Worm (Caenorhabditis elegans) whole organism, L1 larva: Measurements from ENCODE around the gene mltn-6.

Experiments
- C04F5.9 ChIP-seq: sonication (generic microtip); optimal IDR thresholded peaks from 2 replicates; lab custom pipeline; 2016; ENCODE audit warnings: missing genetic modification characterization, missing compliant biosample characterization
- C16A3.4 ChIP-seq: fragments of 150-350 bp; optimal IDR thresholded peaks from 2 replicates; lab custom pipeline; 2014; ENCODE audit warnings: missing biosample characterization, missing genetic modification characterization
- F16B12.6 ChIP-seq: fragments of 150-350 bp; optimal IDR thresholded peaks from 2 replicates; lab custom pipeline; 2014; ENCODE audit warnings: missing biosample characterization, missing genetic modification characterization
- Y116A8C.19 ChIP-seq: sonication (generic microtip); optimal IDR thresholded peaks from 2 replicates; lab custom pipeline; 2016; ENCODE audit warnings: missing compliant biosample characterization, missing genetic modification characterization, borderline replicate concordance
- aha-1 ChIP-seq: fragments of 150-350 bp; optimal IDR thresholded peaks from 2 replicates; lab custom pipeline; 2014; ENCODE audit warnings: missing biosample characterization, missing genetic modification characterization
- alr-1 ChIP-seq: fragments of 200-800 bp; sonication (Bioruptor generic); optimal IDR thresholded peaks from 2 replicates; lab custom pipeline; 2018; ENCODE audit warnings: borderline replicate concordance, mild to moderate bottlenecking, missing genetic modification characterization, missing compliant biosample characterization
- ama-1 ChIP-seq: fragments of 150-350 bp; optimal IDR thresholded peaks from 2 replicates; lab custom pipeline; 2014
- blmp-1 ChIP-seq: fragments of 150-350 bp; optimal IDR thresholded peaks from 2 replicates; lab custom pipeline; 2014; ENCODE audit warnings: missing biosample characterization, missing genetic modification characterization
- ceh-8 ChIP-seq: fragments of 200-800 bp; sonication (Bioruptor generic); optimal IDR thresholded peaks from 2 replicates; lab custom pipeline; 2018; ENCODE audit warnings: mild to moderate bottlenecking, missing genetic modification characterization, moderate library complexity, missing compliant biosample characterization
- ceh-88 ChIP-seq: fragments of 200-800 bp; sonication (Bioruptor generic); IDR thresholded peaks from 2 replicates; pipeline ENCODE4 v1.3.6; 2022; ENCODE audit warnings: missing genetic modification characterization, missing compliant biosample characterization
- ceh-90 ChIP-seq: sonication (generic microtip); optimal IDR thresholded peaks from 2 replicates; lab custom pipeline; 2016; ENCODE audit warnings: missing genetic modification characterization, missing compliant biosample characterization
- ces-1 ChIP-seq: fragments of 150-350 bp; optimal IDR thresholded peaks from 2 replicates; lab custom pipeline; 2014; ENCODE audit warnings: missing biosample characterization, missing genetic modification reagents, missing genetic modification characterization
- dsc-1 ChIP-seq: sonication (generic microtip); optimal IDR thresholded peaks from 2 replicates; lab custom pipeline; 2016; ENCODE audit warnings: mild to moderate bottlenecking, missing genetic modification characterization, missing compliant biosample characterization
- efl-1 ChIP-seq, 4 experiments: fragments of 150-350 bp; optimal IDR thresholded peaks in 3 of 4; peaks in 1 of 4; 1 replicate in 1 of 4; 2 replicates in 3 of 4; lab custom pipeline; 2014; ENCODE audit warnings: missing biosample characterization in 2 of 4, missing genetic modification characterization in 2 of 4, missing genetic modification reagents in 2 of 4
- egl-27 ChIP-seq, 2 experiments: fragments of 150-350 bp in 1 of 2; sonication (generic microtip); optimal IDR thresholded peaks; 3 replicates each; lab custom pipeline; 2017 to 2018; ENCODE audit warnings: missing biosample characterization in 2 of 2, missing genetic modification characterization in 2 of 2, missing genetic modification reagents in 2 of 2
- elt-2 ChIP-seq: sonication (generic microtip); optimal IDR thresholded peaks from 2 replicates; lab custom pipeline; 2016; ENCODE audit warnings: missing genetic modification characterization, mild to moderate bottlenecking, inconsistent platforms, missing compliant biosample characterization, missing genetic modification reagents
- elt-3 ChIP-seq, 6 experiments: fragments of 150-350 bp in 1 of 6; sonication (generic microtip); optimal IDR thresholded peaks; 2 replicates each; lab custom pipeline; 2017 to 2018; ENCODE audit warnings: missing biosample characterization in 6 of 6, missing genetic modification characterization in 6 of 6, inconsistent platforms in 1 of 6
- fkh-8 ChIP-seq: sonication (generic microtip); optimal IDR thresholded peaks from 2 replicates; lab custom pipeline; 2016; ENCODE audit warnings: mild to moderate bottlenecking, missing genetic modification characterization, missing compliant biosample characterization
- fos-1 ChIP-seq: fragments of 150-350 bp; optimal IDR thresholded peaks from 2 replicates; lab custom pipeline; 2014; ENCODE audit warnings: missing biosample characterization, missing genetic modification characterization
- hlh-4 ChIP-seq: sonication (generic microtip); optimal IDR thresholded peaks from 2 replicates; lab custom pipeline; 2016; ENCODE audit warnings: mild to moderate bottlenecking, missing genetic modification characterization, missing compliant biosample characterization
- hpl-2 ChIP-seq: fragments of 150-350 bp; optimal IDR thresholded peaks from 2 replicates; lab custom pipeline; 2014; ENCODE audit warnings: missing biosample characterization, missing genetic modification reagents, missing genetic modification characterization
- jun-1 ChIP-seq: fragments of 150-350 bp; optimal IDR thresholded peaks from 2 replicates; lab custom pipeline; 2014; ENCODE audit warnings: missing biosample characterization, missing genetic modification reagents, missing genetic modification characterization
- lin-15B ChIP-seq: fragments of 150-350 bp; sonication (generic microtip); optimal IDR thresholded peaks from 3 replicates; lab custom pipeline; 2014; ENCODE audit warnings: missing biosample characterization, missing genetic modification characterization
- lin-35 ChIP-seq, 2 experiments: fragments of 150-350 bp; optimal IDR thresholded peaks; 2 replicates each; lab custom pipeline; 2014; ENCODE audit warnings: missing biosample characterization in 2 of 2, missing genetic modification characterization in 2 of 2, missing genetic modification reagents in 2 of 2
- lin-39 ChIP-seq: fragments of 150-350 bp; optimal IDR thresholded peaks from 2 replicates; lab custom pipeline; 2014; ENCODE audit warnings: missing biosample characterization, missing genetic modification reagents, missing genetic modification characterization
- mab-9 ChIP-seq: fragments of 200-800 bp; sonication (Bioruptor generic); IDR thresholded peaks from 2 replicates; pipeline ENCODE4 v1.3.6; 2022; ENCODE audit warnings: missing genetic modification reagents, missing genetic modification characterization, missing compliant biosample characterization
- mdl-1 ChIP-seq, 2 experiments: fragments of 150-350 bp; optimal IDR thresholded peaks; 2 replicates each; lab custom pipeline; 2014 to 2017; ENCODE audit warnings: missing biosample characterization in 2 of 2, missing genetic modification characterization in 2 of 2, inconsistent platforms in 1 of 2
- nhr-11 ChIP-seq: fragments of 150-350 bp; optimal IDR thresholded peaks from 2 replicates; lab custom pipeline; 2014; ENCODE audit warnings: missing biosample characterization, missing genetic modification characterization
- nhr-12 ChIP-seq: sonication (generic microtip); optimal IDR thresholded peaks from 2 replicates; lab custom pipeline; 2017; ENCODE audit warnings: missing biosample characterization, missing genetic modification characterization
- nhr-28 ChIP-seq: fragments of 150-350 bp; optimal IDR thresholded peaks from 2 replicates; lab custom pipeline; 2014; ENCODE audit warnings: missing biosample characterization, missing genetic modification characterization
- nhr-47 ChIP-seq: sonication (generic microtip); optimal IDR thresholded peaks from 2 replicates; lab custom pipeline; 2016; ENCODE audit warnings: mild to moderate bottlenecking, missing genetic modification characterization, moderate library complexity, missing compliant biosample characterization
- nhr-71 ChIP-seq: sonication (generic microtip); optimal IDR thresholded peaks from 2 replicates; lab custom pipeline; 2016; ENCODE audit warnings: mild to moderate bottlenecking, missing genetic modification characterization, moderate library complexity, missing compliant biosample characterization
- nhr-76 ChIP-seq: sonication (generic microtip); optimal IDR thresholded peaks from 2 replicates; lab custom pipeline; 2017; ENCODE audit warnings: missing biosample characterization, missing genetic modification characterization
- nhr-77 ChIP-seq: fragments of 150-350 bp; optimal IDR thresholded peaks from 2 replicates; lab custom pipeline; 2014; ENCODE audit warnings: missing biosample characterization, missing genetic modification characterization
- pax-3 ChIP-seq: fragments of 200-800 bp; sonication (Bioruptor generic); optimal IDR thresholded peaks from 2 replicates; lab custom pipeline; 2018; ENCODE audit warnings: mild to moderate bottlenecking, missing genetic modification characterization, moderate library complexity, missing compliant biosample characterization
- pqm-1 ChIP-seq: sonication (generic microtip); optimal IDR thresholded peaks from 3 replicates; lab custom pipeline; 2017; ENCODE audit warnings: missing biosample characterization, missing genetic modification characterization
- snpc-4 ChIP-seq: fragments of 150-350 bp; optimal IDR thresholded peaks from 2 replicates; lab custom pipeline; 2014; ENCODE audit warnings: missing biosample characterization, missing genetic modification characterization
- sox-4 ChIP-seq: sonication (generic microtip); optimal IDR thresholded peaks from 2 replicates; lab custom pipeline; 2016; ENCODE audit warnings: missing genetic modification characterization, missing compliant biosample characterization
- sptf-1 ChIP-seq: fragments of 150-350 bp; optimal IDR thresholded peaks from 2 replicates; lab custom pipeline; 2014; ENCODE audit warnings: missing biosample characterization, missing genetic modification characterization
- sup-37 ChIP-seq: fragments of 200-800 bp; sonication (Bioruptor generic); optimal IDR thresholded peaks from 2 replicates; lab custom pipeline; 2018; ENCODE audit warnings: mild to moderate bottlenecking, missing genetic modification characterization, missing compliant biosample characterization
- tbx-2 ChIP-seq: sonication (generic microtip); optimal IDR thresholded peaks from 2 replicates; lab custom pipeline; 2016; ENCODE audit warnings: missing genetic modification characterization, missing compliant biosample characterization
- unc-130 ChIP-seq: fragments of 150-350 bp; optimal IDR thresholded peaks from 2 replicates; lab custom pipeline; 2017; ENCODE audit warnings: missing biosample characterization, missing genetic modification characterization, inconsistent platforms
- unc-30 ChIP-seq: sonication (generic microtip); optimal IDR thresholded peaks from 2 replicates; lab custom pipeline; 2017; ENCODE audit warnings: missing biosample characterization, missing genetic modification characterization
- unc-62 ChIP-seq: fragments of 150-350 bp; optimal IDR thresholded peaks from 2 replicates; lab custom pipeline; 2014; ENCODE audit warnings: missing biosample characterization, missing genetic modification reagents, missing genetic modification characterization
- unc-86 ChIP-seq: sonication (generic microtip); optimal IDR thresholded peaks from 2 replicates; lab custom pipeline; 2016; ENCODE audit warnings: missing genetic modification characterization, missing compliant biosample characterization
- zip-4 ChIP-seq: fragments of 200-800 bp; sonication (Bioruptor generic); optimal IDR thresholded peaks from 2 replicates; lab custom pipeline; 2018; ENCODE audit warnings: mild to moderate bottlenecking, missing genetic modification characterization, moderate library complexity, missing compliant biosample characterization

The mltn-6 gene

ce11 chrV:384511-384910 lies 19.8 kb downstream of the mltn-6 start:
- TF ChIP-seq elt-2 (tag; lab: Kevin White, UChicago): peak; percentile 48
- TF ChIP-seq lin-39 (tag; lab: Kevin White, UChicago): no peak

ce11 chrV:385488-385887 lies 20.7 kb downstream of the mltn-6 start, which contains the start of gene lipl-5:
TSS of gene lipl-5 (plus strand) at chrV:385746.
- TF ChIP-seq lin-35 (GFP tag; optimal IDR thresholded peaks at IDR 0.05; lab: Kevin White, UChicago): peak in 1 of 2 experiments; percentile 18
- TF ChIP-seq elt-2 (tag; lab: Kevin White, UChicago): peak; percentile 81
- no peak for TF ChIP-seq egl-27 (tag; optimal IDR thresholded peaks at IDR 0.05; lab: Kevin White, UChicago)
- TF ChIP-seq unc-30 (tag; lab: Kevin White, UChicago): no peak
- TF ChIP-seq nhr-12 (tag; lab: Kevin White, UChicago): no peak

ce11 chrV:388397-388796 lies 23.6 kb downstream of the mltn-6 start, which contains the start of gene ZK6.6:
TSS of gene ZK6.6 (plus strand) at chrV:388697.
- no peak for TF ChIP-seq unc-62
- no peak for TF ChIP-seq unc-130 (tag; lab: Kevin White, UChicago)
- TF ChIP-seq ceh-90 (tag; lab: Kevin White, UChicago): no peak
- TF ChIP-seq sptf-1 (tag; lab: Kevin White, UChicago): no peak
- no peak for TF ChIP-seq ama-1

- TF ChIP-seq pqm-1: no peak
- TF ChIP-seq elt-3 (tag; optimal IDR thresholded peaks at IDR 0.05; lab: Kevin White, UChicago): no peak
- no peak for TF ChIP-seq sptf-1 (tag; lab: Kevin White, UChicago)
- no peak for TF ChIP-seq Y116A8C.19 (tag; lab: Kevin White, UChicago)
- TF ChIP-seq lin-39 (tag; lab: Kevin White, UChicago): no peak
- no peak for TF ChIP-seq elt-2 (tag; lab: Kevin White, UChicago)
- no peak for TF ChIP-seq ceh-90 (tag; lab: Kevin White, UChicago)
- no peak for TF ChIP-seq lin-15B (tag; lab: Kevin White, UChicago)
- TF ChIP-seq zip-4 (GFP tag; lab: Kevin White, UChicago): no peak
- TF ChIP-seq snpc-4 (tag; lab: Kevin White, UChicago): no peak
- TF ChIP-seq nhr-71 (tag; lab: Kevin White, UChicago): peak; percentile 47
- TF ChIP-seq nhr-12 (tag; lab: Kevin White, UChicago): no peak
- peak; percentile 63 for TF ChIP-seq fkh-8 (tag; lab: Kevin White, UChicago)
- TF ChIP-seq sup-37 (GFP tag; lab: Kevin White, UChicago): no peak
- peak; percentile 38 for TF ChIP-seq pax-3 (tag; lab: Kevin White, UChicago)
- TF ChIP-seq hlh-4 (tag; lab: Kevin White, UChicago): peak; percentile 35
- TF ChIP-seq unc-62: no peak
- no peak for TF ChIP-seq jun-1 (tag; lab: Kevin White, UChicago)
- TF ChIP-seq ceh-88 (GFP tag; lab: Robert Waterston, UW): no peak
- no peak for TF ChIP-seq mdl-1 (tag; optimal IDR thresholded peaks at IDR 0.05; lab: Kevin White, UChicago)
- no peak for TF ChIP-seq unc-86 (tag; lab: Kevin White, UChicago)
- TF ChIP-seq ces-1 (GFP tag; lab: Kevin White, UChicago): no peak
- no peak for TF ChIP-seq blmp-1
- no peak for TF ChIP-seq nhr-76 (tag; lab: Kevin White, UChicago)
- TF ChIP-seq tbx-2: no peak
- no peak for TF ChIP-seq nhr-28 (tag; lab: Kevin White, UChicago)
- TF ChIP-seq nhr-11 (tag; lab: Kevin White, UChicago): no peak
- no peak for TF ChIP-seq fos-1 (tag; lab: Kevin White, UChicago)
- no peak for TF ChIP-seq alr-1 (tag; lab: Kevin White, UChicago)
- no peak for TF ChIP-seq ceh-8
- no peak for TF ChIP-seq aha-1 (tag; lab: Kevin White, UChicago)
- peak; percentile 59 for TF ChIP-seq nhr-47 (tag; lab: Kevin White, UChicago)
- no peak for TF ChIP-seq mab-9 (GFP tag; lab: Robert Waterston, UW)
- TF ChIP-seq C04F5.9 (tag; lab: Kevin White, UChicago): no peak
- TF ChIP-seq C16A3.4 (tag; lab: Kevin White, UChicago): no peak
- no peak for TF ChIP-seq sox-4
- TF ChIP-seq efl-1 (optimal IDR thresholded peaks at IDR 0.05; lab: Kevin White, UChicago): no peak
- TF ChIP-seq efl-1 (GFP tag; optimal IDR thresholded peaks at IDR 0.05 in 1 of 2; lab: Kevin White, UChicago): no peak
- TF ChIP-seq hpl-2 (GFP tag; lab: Kevin White, UChicago): no peak
- no peak for TF ChIP-seq lin-35 (GFP tag; optimal IDR thresholded peaks at IDR 0.05; lab: Kevin White, UChicago)
- peak; percentile 47 for TF ChIP-seq dsc-1
- no peak for TF ChIP-seq nhr-77 (tag; lab: Kevin White, UChicago)
- TF ChIP-seq F16B12.6 (tag; lab: Kevin White, UChicago): no peak
These were observed 27.5 kb downstream of the mltn-6 start, which contains the start of gene nhr-254 for ce11 chrV:392199-392678. TSS of gene nhr-254 (plus strand) at chrV:392628.
